Worm (Caenorhabditis elegans) whole organism, mixed stage, embryonic: ENCODE data around the gene nhr-4.

Source experiments
- M03D4.4 ChIP-seq: sonication (generic microtip); optimal IDR thresholded peaks from 2 replicates; lab custom pipeline; 2017; ENCODE audit warnings: mild to moderate bottlenecking, missing genetic modification characterization, missing compliant biosample characterization
- bed-3 ChIP-seq: fragments of 200-800 bp; sonication (Bioruptor generic); optimal IDR thresholded peaks from 3 replicates; lab custom pipeline; 2018; ENCODE audit warnings: mild to moderate bottlenecking, missing genetic modification characterization, moderate library complexity, missing compliant biosample characterization
- blmp-1 ChIP-seq: fragments of 150-350 bp; optimal IDR thresholded peaks from 2 replicates; lab custom pipeline; 2014; ENCODE audit warnings: missing biosample characterization, missing genetic modification characterization
- ceh-39 ChIP-seq: fragments of 150-350 bp; optimal IDR thresholded peaks from 2 replicates; lab custom pipeline; 2014; ENCODE audit warnings: missing biosample characterization, missing genetic modification characterization
- ceh-43 ChIP-seq: fragments of 200-800 bp; sonication (Bioruptor generic); optimal IDR thresholded peaks from 2 replicates; lab custom pipeline; 2018; ENCODE audit warnings: mild to moderate bottlenecking, missing genetic modification characterization, moderate library complexity, missing compliant biosample characterization
- ceh-83 ChIP-seq: fragments of 200-800 bp; sonication (Bioruptor generic); optimal IDR thresholded peaks from 2 replicates; lab custom pipeline; 2018; ENCODE audit warnings: mild to moderate bottlenecking, missing genetic modification characterization, missing compliant biosample characterization
- ces-1 ChIP-seq: fragments of 150-350 bp; optimal IDR thresholded peaks from 2 replicates; lab custom pipeline; 2014; ENCODE audit warnings: missing biosample characterization, missing genetic modification reagents, missing genetic modification characterization
- cnd-1 ChIP-seq: fragments of 200-800 bp; sonication (Bioruptor generic); optimal IDR thresholded peaks from 2 replicates; lab custom pipeline; 2018; ENCODE audit warnings: mild to moderate bottlenecking, missing genetic modification characterization, missing compliant biosample characterization
- drap-1 ChIP-seq: fragments of 200-800 bp; sonication (Bioruptor generic); optimal IDR thresholded peaks from 3 replicates; lab custom pipeline; 2018; ENCODE audit warnings: mild to moderate bottlenecking, missing genetic modification characterization, missing compliant biosample characterization
- lin-13 ChIP-seq: fragments of 150-350 bp; optimal IDR thresholded peaks from 2 replicates; lab custom pipeline; 2014; ENCODE audit warnings: missing biosample characterization, missing genetic modification characterization
- lsy-2 ChIP-seq: fragments of 150-350 bp; optimal IDR thresholded peaks from 2 replicates; lab custom pipeline; 2014; ENCODE audit warnings: missing biosample characterization, missing genetic modification characterization
- mep-1 ChIP-seq: fragments of 150-350 bp; optimal IDR thresholded peaks from 2 replicates; lab custom pipeline; 2017; ENCODE audit warnings: missing biosample characterization, missing genetic modification reagents, missing genetic modification characterization, inconsistent platforms
- mls-2 ChIP-seq: sonication (generic microtip); optimal IDR thresholded peaks from 2 replicates; lab custom pipeline; 2016; ENCODE audit warnings: mild to moderate bottlenecking, missing genetic modification characterization, moderate library complexity, missing compliant biosample characterization
- nhr-12 ChIP-seq: fragments of 150-350 bp; optimal IDR thresholded peaks from 2 replicates; lab custom pipeline; 2014; ENCODE audit warnings: missing biosample characterization, missing genetic modification characterization
- nhr-237 ChIP-seq: fragments of 150-350 bp; optimal IDR thresholded peaks from 2 replicates; lab custom pipeline; 2014; ENCODE audit warnings: missing biosample characterization, missing genetic modification characterization
- nhr-28 ChIP-seq: fragments of 150-350 bp; optimal IDR thresholded peaks from 2 replicates; lab custom pipeline; 2014; ENCODE audit warnings: missing biosample characterization, missing genetic modification characterization
- snpc-4 ChIP-seq: fragments of 150-350 bp; optimal IDR thresholded peaks from 2 replicates; lab custom pipeline; 2014; ENCODE audit warnings: missing biosample characterization, missing genetic modification characterization
- sptf-1 ChIP-seq: sonication (generic microtip); optimal IDR thresholded peaks from 2 replicates; lab custom pipeline; 2017; ENCODE audit warnings: mild to moderate bottlenecking, missing genetic modification characterization, moderate library complexity, missing compliant biosample characterization
- tbx-8 ChIP-seq: fragments of 200-800 bp; sonication (Bioruptor generic); optimal IDR thresholded peaks from 2 replicates; lab custom pipeline; 2018; ENCODE audit warnings: mild to moderate bottlenecking, missing genetic modification characterization, moderate library complexity, missing compliant biosample characterization
- unc-120 ChIP-seq: sonication (generic microtip); optimal IDR thresholded peaks from 2 replicates; lab custom pipeline; 2017; ENCODE audit warnings: missing genetic modification characterization, missing compliant biosample characterization; ENCODE audit not compliant: poor library complexity, severe bottlenecking
- unc-62 ChIP-seq: fragments of 150-350 bp; optimal IDR thresholded peaks from 2 replicates; lab custom pipeline; 2014; ENCODE audit warnings: missing biosample characterization, missing genetic modification reagents, missing genetic modification characterization
- zip-8 ChIP-seq: fragments of 150-350 bp; optimal IDR thresholded peaks from 2 replicates; lab custom pipeline; 2014; ENCODE audit warnings: missing biosample characterization, missing genetic modification characterization

Gene nhr-4

DNA sequence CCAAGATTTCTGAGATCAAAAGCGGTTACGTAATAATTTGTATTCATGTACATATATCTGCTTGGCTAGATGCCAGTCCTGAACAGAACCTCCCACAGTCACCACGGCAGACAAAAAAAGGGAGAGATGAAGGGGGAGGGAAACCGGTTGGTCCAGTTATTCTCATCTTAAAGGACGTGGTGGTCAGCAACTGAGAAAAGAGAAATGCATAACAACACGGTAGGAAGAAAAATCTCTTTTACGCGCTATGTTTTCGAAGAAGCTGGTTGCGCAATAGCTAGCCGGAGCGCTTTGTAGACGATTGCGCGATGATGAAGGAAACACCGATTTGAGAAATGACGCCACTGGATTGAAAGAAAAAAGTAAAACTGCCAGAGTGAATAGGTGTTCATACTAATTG, 38.9 kb downstream of the nhr-4 start:
- TF ChIP-seq sptf-1 (tag; lab: Kevin White, UChicago) = no peak
- TF ChIP-seq zip-8 (tag; lab: Kevin White, UChicago) = peak; percentile 78
- TF ChIP-seq unc-62 (GFP tag; lab: Kevin White, UChicago) = no peak

DNA sequence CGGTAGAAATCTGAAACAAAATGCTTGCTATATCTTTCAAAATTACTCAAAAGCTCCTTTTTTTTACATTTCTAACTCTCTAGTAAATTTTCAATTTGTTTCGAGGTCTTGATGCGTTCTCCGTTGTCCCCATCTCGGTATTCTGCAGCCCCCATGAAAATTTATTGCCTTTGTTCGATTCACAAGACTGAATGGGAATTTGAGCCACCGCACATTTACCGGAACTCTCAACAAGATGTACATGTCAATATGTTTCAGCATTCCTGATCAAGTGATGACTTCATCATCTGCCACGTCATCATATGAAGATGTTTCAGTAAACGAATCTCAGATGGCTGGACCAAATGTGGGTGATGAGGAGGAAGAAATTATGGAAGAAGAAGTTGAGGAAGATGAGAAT, 41.3 kb downstream of the nhr-4 start:
- TF ChIP-seq unc-120 (tag; lab: Kevin White, UChicago) (no peak), unc-62 (GFP tag; lab: Kevin White, UChicago) (no peak), snpc-4 (tag; lab: Kevin White, UChicago) (no peak), lin-13 (tag; lab: Kevin White, UChicago) (no peak), lsy-2 (tag; lab: Kevin White, UChicago) (no peak), ceh-83 (GFP tag; lab: Kevin White, UChicago) (no peak), cnd-1 (tag; lab: Kevin White, UChicago) (no peak), mls-2 (no peak)

DNA sequence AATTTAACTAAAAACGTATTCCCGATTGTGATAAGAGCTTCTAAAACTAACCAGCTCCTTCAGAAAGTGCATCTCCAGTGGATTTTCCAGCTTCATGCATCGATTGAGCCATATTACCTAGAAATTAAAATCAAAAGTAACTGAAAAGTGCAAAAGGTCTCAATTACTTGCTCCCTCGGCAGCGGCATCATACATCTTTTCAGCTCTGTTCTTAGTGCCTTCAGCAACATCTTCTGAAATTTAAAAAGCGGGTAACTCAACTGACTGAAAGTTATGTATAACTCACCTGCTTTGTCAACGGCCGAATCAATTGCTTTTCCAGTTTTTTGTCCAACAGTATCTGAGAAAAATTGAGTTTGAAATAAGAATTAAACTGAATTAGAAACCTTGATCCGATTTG, 45.3 kb downstream of the nhr-4 start:
- no peak for TF ChIP-seq mep-1 (tag; lab: Kevin White, UChicago)
- TF ChIP-seq ceh-43 = no peak
- TF ChIP-seq nhr-12 (tag; lab: Kevin White, UChicago) = no peak
- TF ChIP-seq blmp-1 = no peak
- TF ChIP-seq mls-2 = no peak
- no peak for TF ChIP-seq bed-3 (GFP tag; lab: Kevin White, UChicago)
- no peak for TF ChIP-seq tbx-8 (GFP tag; lab: Kevin White, UChicago)
- TF ChIP-seq sptf-1 (tag; lab: Kevin White, UChicago) = no peak
- TF ChIP-seq drap-1 (GFP tag; lab: Kevin White, UChicago) = no peak
- TF ChIP-seq ces-1 = no peak
- TF ChIP-seq M03D4.4 = no peak
- TF ChIP-seq nhr-237 (tag; lab: Kevin White, UChicago) = no peak
- TF ChIP-seq nhr-28 (tag; lab: Kevin White, UChicago) = no peak
- TF ChIP-seq ceh-39 (tag; lab: Kevin White, UChicago) = no peak
- TF ChIP-seq zip-8 (tag; lab: Kevin White, UChicago) = no peak

ce11 chrIV:9928180-9928896, 49.2 kb downstream of the nhr-4 start, which contains the start of gene dur-1:
Gene dur-1, minus strand, starts transcription at chrIV:9928230.
- peak; percentile 9 for TF ChIP-seq unc-120 (tag; lab: Kevin White, UChicago)
- peak; percentile 75 for TF ChIP-seq unc-62 (GFP tag; lab: Kevin White, UChicago)
- TF ChIP-seq snpc-4 (tag; lab: Kevin White, UChicago) = no peak
